Fruit fly (Drosophila melanogaster): ENCODE results near the gene CG43783.

Gene CG43783

dm6 chr3L:8952549-8953198 is 1.4 kb downstream of the CG43783 start (continued):
- TF ChIP-seq Trl (optimal IDR thresholded peaks at IDR 0.05): peak in 1 of 2 experiments; percentile 2
- no peak for TF ChIP-seq Trl (GFP tag; optimal IDR thresholded peaks at IDR 0.05)
- 0 out of 2 replicates have a peak, but pooled peaks have one; percentile 28 for TF ChIP-seq ttk (GFP tag; IDR thresholded peaks at IDR 0.05)
- TF ChIP-seq pita (GFP tag; optimal IDR thresholded peaks at IDR 0.05): no peak
- no peak for TF ChIP-seq tup (GFP tag; optimal IDR thresholded peaks at IDR 0.05)
- TF ChIP-seq CG15479 (GFP tag; optimal IDR thresholded peaks at IDR 0.05): no peak
- TF ChIP-seq CG13296 (GFP tag; optimal IDR thresholded peaks at IDR 0.05): no peak
- TF ChIP-seq Pdp1 (GFP tag; optimal IDR thresholded peaks at IDR 0.05): peak in 1 of 2 experiments; percentile 31
- TF ChIP-seq Elba2 (GFP tag; optimal IDR thresholded peaks at IDR 0.05): peak; percentile 3
- TF ChIP-seq sob (GFP tag; IDR thresholded peaks at IDR 0.05): no peak
- no peak for TF ChIP-seq CG13424 (tag; optimal IDR thresholded peaks at IDR 0.05)
- TF ChIP-seq psq (GFP tag; optimal IDR thresholded peaks at IDR 0.05): no peak
- no peak for TF ChIP-seq danr (GFP tag; IDR thresholded peaks at IDR 0.05)
- no peak for TF ChIP-seq Side (GFP tag; optimal IDR thresholded peaks at IDR 0.05)
- TF ChIP-seq Neu2 (GFP tag; optimal IDR thresholded peaks at IDR 0.05; ENCODE audit: borderline replicate concordance): no peak
- TF ChIP-seq caup (GFP tag; optimal IDR thresholded peaks at IDR 0.05; ENCODE audit: severe bottlenecking): no peak
- TF ChIP-seq corto (GFP tag; optimal IDR thresholded peaks at IDR 0.05): no peak
- no peak for TF ChIP-seq CG16813 (GFP tag; IDR thresholded peaks at IDR 0.05; ENCODE audit: partially characterized antibody)
- no peak for TF ChIP-seq cato (GFP tag; optimal IDR thresholded peaks at IDR 0.05; ENCODE audit: borderline replicate concordance)
- no peak for TF ChIP-seq dati (GFP tag; IDR thresholded peaks at IDR 0.05)
- TF ChIP-seq yki (optimal IDR thresholded peaks at IDR 0.05): no peak
- no peak for TF ChIP-seq Mes4 (GFP tag; optimal IDR thresholded peaks at IDR 0.05)
- TF ChIP-seq CG7839 (tag; optimal IDR thresholded peaks at IDR 0.05): no peak
- no peak for TF ChIP-seq CG2875 (GFP tag; optimal IDR thresholded peaks at IDR 0.05)
- TF ChIP-seq nerfin-1 (tag; optimal IDR thresholded peaks at IDR 0.05): peak; percentile 96
- TF ChIP-seq ssp (GFP tag; IDR thresholded peaks at IDR 0.05): no peak
- TF ChIP-seq trh (GFP tag; optimal IDR thresholded peaks at IDR 0.05): no peak
- TF ChIP-seq ara (GFP tag; IDR thresholded peaks at IDR 0.05): 0 out of 2 replicates have a peak, but pooled peaks have one; percentile 23
- no peak for TF ChIP-seq pum (GFP tag; optimal IDR thresholded peaks at IDR 0.05)
- TF ChIP-seq Oli (tag; optimal IDR thresholded peaks at IDR 0.05): no peak
- no peak for TF ChIP-seq CG2129 (GFP tag; IDR thresholded peaks at IDR 0.05; ENCODE audit: partially characterized antibody)
- no peak for TF ChIP-seq ftz-f1 (GFP tag; optimal IDR thresholded peaks at IDR 0.05)
- no peak for TF ChIP-seq Hsf (GFP tag; optimal IDR thresholded peaks at IDR 0.05)
- TF ChIP-seq hb (GFP tag; IDR thresholded peaks at IDR 0.05; ENCODE audit: partially characterized antibody): no peak
- no peak for TF ChIP-seq ind (GFP tag; optimal IDR thresholded peaks at IDR 0.05)
- TF ChIP-seq E2f1 (GFP tag; IDR thresholded peaks at IDR 0.05): no peak
- no peak for TF ChIP-seq CG17385 (GFP tag; optimal IDR thresholded peaks at IDR 0.05)
- no peak for TF ChIP-seq gsb-n (tag; optimal IDR thresholded peaks at IDR 0.05)
- 0 out of 4 replicates have a peak, but pooled peaks have one; percentile 55 for TF ChIP-seq chinmo (GFP tag; IDR thresholded peaks at IDR 0.05; ENCODE audit: partially characterized antibody)
- TF ChIP-seq Med (GFP tag): peak; percentile 67
- peak; percentile 66 for TF ChIP-seq cg (GFP tag; optimal IDR thresholded peaks at IDR 0.05)
- no peak for TF ChIP-seq CG30431 (GFP tag; optimal IDR thresholded peaks at IDR 0.05)
- no peak for TF ChIP-seq CG1233 (GFP tag; optimal IDR thresholded peaks at IDR 0.05)
- TF ChIP-seq lola (GFP tag; optimal IDR thresholded peaks at IDR 0.05): no peak
- TF ChIP-seq sd (tag; optimal IDR thresholded peaks at IDR 0.05): peak; percentile 44
- no peak for TF ChIP-seq CG7556 (GFP tag; optimal IDR thresholded peaks at IDR 0.05)
- TF ChIP-seq tio (GFP tag; optimal IDR thresholded peaks at IDR 0.05): no peak
- TF ChIP-seq ro (GFP tag; IDR thresholded peaks at IDR 0.05): no peak
- no peak for TF ChIP-seq slp2 (GFP tag; optimal IDR thresholded peaks at IDR 0.05)
- TF ChIP-seq CG2678 (tag; optimal IDR thresholded peaks at IDR 0.05): no peak

All from whole organism, embryonic.